Worm (Caenorhabditis elegans) whole organism, mixed stage, embryonic: ENCODE results near the gene col-19.

Experiments used
- M03D4.4 ChIP-seq: sonication (generic microtip); optimal IDR thresholded peaks from 2 replicates; lab custom pipeline; 2017; ENCODE audit warnings: mild to moderate bottlenecking, missing genetic modification characterization, missing compliant biosample characterization
- bed-3 ChIP-seq: fragments of 200-800 bp; sonication (Bioruptor generic); optimal IDR thresholded peaks from 3 replicates; lab custom pipeline; 2018; ENCODE audit warnings: mild to moderate bottlenecking, missing genetic modification characterization, moderate library complexity, missing compliant biosample characterization
- blmp-1 ChIP-seq: fragments of 150-350 bp; optimal IDR thresholded peaks from 2 replicates; lab custom pipeline; 2014; ENCODE audit warnings: missing biosample characterization, missing genetic modification characterization
- ceh-39 ChIP-seq: fragments of 150-350 bp; optimal IDR thresholded peaks from 2 replicates; lab custom pipeline; 2014; ENCODE audit warnings: missing biosample characterization, missing genetic modification characterization
- ceh-43 ChIP-seq: fragments of 200-800 bp; sonication (Bioruptor generic); optimal IDR thresholded peaks from 2 replicates; lab custom pipeline; 2018; ENCODE audit warnings: mild to moderate bottlenecking, missing genetic modification characterization, moderate library complexity, missing compliant biosample characterization
- ceh-83 ChIP-seq: fragments of 200-800 bp; sonication (Bioruptor generic); optimal IDR thresholded peaks from 2 replicates; lab custom pipeline; 2018; ENCODE audit warnings: mild to moderate bottlenecking, missing genetic modification characterization, missing compliant biosample characterization
- ces-1 ChIP-seq: fragments of 150-350 bp; optimal IDR thresholded peaks from 2 replicates; lab custom pipeline; 2014; ENCODE audit warnings: missing biosample characterization, missing genetic modification reagents, missing genetic modification characterization
- cnd-1 ChIP-seq: fragments of 200-800 bp; sonication (Bioruptor generic); optimal IDR thresholded peaks from 2 replicates; lab custom pipeline; 2018; ENCODE audit warnings: mild to moderate bottlenecking, missing genetic modification characterization, missing compliant biosample characterization
- drap-1 ChIP-seq: fragments of 200-800 bp; sonication (Bioruptor generic); optimal IDR thresholded peaks from 3 replicates; lab custom pipeline; 2018; ENCODE audit warnings: mild to moderate bottlenecking, missing genetic modification characterization, missing compliant biosample characterization
- elt-1 ChIP-seq: sonication (generic microtip); optimal IDR thresholded peaks from 2 replicates; lab custom pipeline; 2017; ENCODE audit warnings: missing genetic modification characterization, mild to moderate bottlenecking, missing compliant biosample characterization, antibody characterized with exemption, moderate library complexity, borderline replicate concordance; ENCODE audit not compliant: insufficient read depth
- elt-3 ChIP-seq: fragments of 150-350 bp; optimal IDR thresholded peaks from 2 replicates; lab custom pipeline; 2014; ENCODE audit warnings: missing biosample characterization, missing genetic modification characterization
- flh-1 ChIP-seq: fragments of 200-800 bp; sonication (Bioruptor generic); optimal IDR thresholded peaks from 2 replicates; lab custom pipeline; 2018; ENCODE audit warnings: mild to moderate bottlenecking, missing genetic modification characterization, moderate library complexity, missing compliant biosample characterization
- ham-2 ChIP-seq: fragments of 200-800 bp; sonication (Bioruptor generic); optimal IDR thresholded peaks from 2 replicates; lab custom pipeline; 2018; ENCODE audit warnings: mild to moderate bottlenecking, missing genetic modification characterization, missing compliant biosample characterization
- hlh-1 ChIP-seq: fragments of 150-350 bp; optimal IDR thresholded peaks from 2 replicates; lab custom pipeline; 2014; ENCODE audit warnings: missing biosample characterization, missing genetic modification reagents, missing genetic modification characterization
- lin-13 ChIP-seq: fragments of 150-350 bp; optimal IDR thresholded peaks from 2 replicates; lab custom pipeline; 2014; ENCODE audit warnings: missing biosample characterization, missing genetic modification characterization
- lin-32 ChIP-seq: fragments of 200-800 bp; sonication (Bioruptor generic); optimal IDR thresholded peaks from 2 replicates; lab custom pipeline; 2018; ENCODE audit warnings: mild to moderate bottlenecking, missing genetic modification characterization, missing compliant biosample characterization
- lsy-2 ChIP-seq: fragments of 150-350 bp; optimal IDR thresholded peaks from 2 replicates; lab custom pipeline; 2014; ENCODE audit warnings: missing biosample characterization, missing genetic modification characterization
- mab-5 ChIP-seq: fragments of 150-350 bp; optimal IDR thresholded peaks from 2 replicates; lab custom pipeline; 2014; ENCODE audit warnings: missing biosample characterization, missing genetic modification characterization
- mep-1 ChIP-seq: fragments of 150-350 bp; optimal IDR thresholded peaks from 2 replicates; lab custom pipeline; 2017; ENCODE audit warnings: missing biosample characterization, missing genetic modification reagents, missing genetic modification characterization, inconsistent platforms
- nhr-12 ChIP-seq: fragments of 150-350 bp; optimal IDR thresholded peaks from 2 replicates; lab custom pipeline; 2014; ENCODE audit warnings: missing biosample characterization, missing genetic modification characterization
- nhr-2 ChIP-seq: fragments of 150-350 bp; optimal IDR thresholded peaks from 2 replicates; lab custom pipeline; 2014; ENCODE audit warnings: missing biosample characterization, missing genetic modification characterization
- nhr-28 ChIP-seq: fragments of 150-350 bp; optimal IDR thresholded peaks from 2 replicates; lab custom pipeline; 2014; ENCODE audit warnings: missing biosample characterization, missing genetic modification characterization
- nhr-76 ChIP-seq: sonication (generic microtip); optimal IDR thresholded peaks from 2 replicates; lab custom pipeline; 2017; ENCODE audit warnings: missing biosample characterization, missing genetic modification characterization
- pha-4 ChIP-seq: fragments of 150-350 bp; optimal IDR thresholded peaks from 2 replicates; lab custom pipeline; 2018; ENCODE audit warnings: missing biosample characterization, missing genetic modification reagents, missing genetic modification characterization
- sem-2 ChIP-seq: fragments of 200-800 bp; sonication (Bioruptor generic); optimal IDR thresholded peaks from 2 replicates; lab custom pipeline; 2018; ENCODE audit warnings: mild to moderate bottlenecking, missing genetic modification characterization, missing compliant biosample characterization
- snpc-4 ChIP-seq: fragments of 150-350 bp; optimal IDR thresholded peaks from 2 replicates; lab custom pipeline; 2014; ENCODE audit warnings: missing biosample characterization, missing genetic modification characterization
- sptf-1 ChIP-seq: sonication (generic microtip); optimal IDR thresholded peaks from 2 replicates; lab custom pipeline; 2017; ENCODE audit warnings: mild to moderate bottlenecking, missing genetic modification characterization, moderate library complexity, missing compliant biosample characterization
- unc-120 ChIP-seq: sonication (generic microtip); optimal IDR thresholded peaks from 2 replicates; lab custom pipeline; 2017; ENCODE audit warnings: missing genetic modification characterization, missing compliant biosample characterization; ENCODE audit not compliant: poor library complexity, severe bottlenecking
- unc-39 ChIP-seq: fragments of 150-350 bp; optimal IDR thresholded peaks from 2 replicates; lab custom pipeline; 2014; ENCODE audit warnings: missing biosample characterization, missing genetic modification characterization
- unc-62 ChIP-seq: fragments of 150-350 bp; optimal IDR thresholded peaks from 2 replicates; lab custom pipeline; 2014; ENCODE audit warnings: missing biosample characterization, missing genetic modification reagents, missing genetic modification characterization
- zip-8 ChIP-seq: fragments of 150-350 bp; optimal IDR thresholded peaks from 2 replicates; lab custom pipeline; 2014; ENCODE audit warnings: missing biosample characterization, missing genetic modification characterization
- ztf-11 ChIP-seq: fragments of 150-350 bp; optimal IDR thresholded peaks from 2 replicates; lab custom pipeline; 2014; ENCODE audit warnings: missing biosample characterization, missing genetic modification characterization

col-19 gene

DNA sequence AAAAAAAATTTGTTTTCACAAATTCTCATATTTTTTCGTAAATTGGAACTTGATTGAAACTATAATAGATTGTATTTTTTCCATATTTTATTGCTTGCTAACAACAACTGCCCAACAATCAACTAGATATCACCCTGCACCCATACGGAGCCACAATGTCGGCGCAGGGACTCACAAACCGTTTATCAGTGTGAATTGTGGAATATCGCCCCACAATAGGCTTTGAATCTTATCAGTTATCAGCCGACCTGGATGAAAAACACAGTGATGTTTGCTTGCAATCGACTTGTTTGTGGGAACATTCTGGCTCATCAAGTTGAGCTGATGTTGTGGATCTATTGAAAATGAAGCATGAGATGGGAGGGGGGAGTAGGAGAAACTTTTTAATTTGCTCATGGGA is 17.5 kb downstream of the col-19 start:
- TF ChIP-seq zip-8 (tag; lab: Kevin White, UChicago) (no peak), lin-13 (no peak), pha-4 (tag; lab: Kevin White, UChicago) (no peak), lsy-2 (tag; lab: Kevin White, UChicago) (no peak), elt-3 (tag; lab: Kevin White, UChicago) (no peak), ceh-43 (no peak), flh-1 (GFP tag; lab: Kevin White, UChicago) (no peak), unc-120 (tag; lab: Kevin White, UChicago) (no peak), nhr-76 (tag; lab: Kevin White, UChicago) (no peak), elt-1 (no peak), snpc-4 (tag; lab: Kevin White, UChicago) (no peak), unc-62 (GFP tag; lab: Kevin White, UChicago) (no peak), sem-2 (GFP tag; lab: Kevin White, UChicago) (no peak)

DNA sequence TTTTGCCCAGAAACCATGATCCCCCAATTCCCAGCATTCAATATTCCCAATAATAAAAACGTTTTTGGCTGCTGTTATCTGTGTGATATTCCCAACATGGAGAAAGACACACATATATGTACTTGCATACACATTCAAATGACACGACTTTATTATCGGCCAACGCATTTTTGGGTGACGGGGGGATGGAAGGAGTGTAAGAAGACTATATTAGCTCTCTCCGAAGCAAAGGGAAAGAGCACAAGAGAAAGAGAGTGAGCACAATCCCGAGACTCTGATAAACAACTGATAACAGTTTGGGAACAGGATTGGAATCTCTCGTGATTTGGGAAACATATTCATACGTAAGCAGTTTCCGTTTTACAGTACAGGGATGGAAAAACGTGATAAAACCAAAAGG is 18.9 kb downstream of the col-19 start:
- no peak for TF ChIP-seq nhr-2
- no peak for TF ChIP-seq cnd-1 (tag; lab: Kevin White, UChicago)
- TF ChIP-seq ces-1 (GFP tag; lab: Kevin White, UChicago): no peak
- TF ChIP-seq bed-3: no peak
- no peak for TF ChIP-seq zip-8 (tag; lab: Kevin White, UChicago)
- TF ChIP-seq pha-4 (tag; lab: Kevin White, UChicago): no peak
- TF ChIP-seq unc-120 (tag; lab: Kevin White, UChicago): no peak
- no peak for TF ChIP-seq sptf-1 (tag; lab: Kevin White, UChicago)
- no peak for TF ChIP-seq elt-1
- TF ChIP-seq lsy-2 (tag; lab: Kevin White, UChicago): no peak

DNA sequence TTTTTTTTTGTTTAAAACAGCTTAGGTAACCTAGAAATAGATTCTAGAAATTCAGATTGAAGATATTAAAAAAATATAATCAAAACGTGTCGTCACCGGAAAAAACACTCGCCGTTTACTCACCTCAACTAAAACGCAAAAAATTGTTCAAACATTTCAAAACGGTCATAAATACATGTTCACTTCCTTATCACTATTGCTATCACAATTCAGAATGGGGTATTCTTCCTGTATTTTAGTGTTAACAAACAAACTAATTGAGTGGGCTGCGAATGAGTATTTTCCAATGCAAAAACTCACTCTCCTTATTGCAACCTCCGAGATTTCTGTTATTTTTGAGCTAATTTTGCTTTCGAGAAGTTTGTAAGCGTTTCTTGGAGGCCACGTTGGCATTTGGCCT is 28.3 kb downstream of the col-19 start, which contains the start of gene F52D1.2:
F52D1.2 (minus strand) TSS at position 393 of the 400 bp plus-strand sequence.
- TF ChIP-seq ceh-39 (tag; lab: Kevin White, UChicago): no peak
- TF ChIP-seq cnd-1 (tag; lab: Kevin White, UChicago): no peak
- TF ChIP-seq mab-5 (tag; lab: Kevin White, UChicago): no peak
- TF ChIP-seq lin-32: no peak
- TF ChIP-seq nhr-2: no peak
- no peak for TF ChIP-seq elt-3 (tag; lab: Kevin White, UChicago)
- TF ChIP-seq pha-4 (tag; lab: Kevin White, UChicago): no peak
- TF ChIP-seq blmp-1 (tag; lab: Kevin White, UChicago): no peak
- TF ChIP-seq lin-13: no peak
- TF ChIP-seq mep-1: no peak
- TF ChIP-seq elt-1: no peak
- no peak for TF ChIP-seq nhr-12 (tag; lab: Kevin White, UChicago)
- no peak for TF ChIP-seq ces-1 (GFP tag; lab: Kevin White, UChicago)
- no peak for TF ChIP-seq nhr-76 (tag; lab: Kevin White, UChicago)
- TF ChIP-seq ceh-83 (GFP tag; lab: Kevin White, UChicago): no peak
- no peak for TF ChIP-seq M03D4.4 (tag; lab: Kevin White, UChicago)
- no peak for TF ChIP-seq lsy-2 (tag; lab: Kevin White, UChicago)
- no peak for TF ChIP-seq nhr-28
- TF ChIP-seq unc-120 (tag; lab: Kevin White, UChicago): no peak
- TF ChIP-seq, all 35 proteins: peak for 0

ce11 chrX:457139-457802 is 35.8 kb downstream of the col-19 start, which contains the start of gene abu-12:
abu-12 (minus strand) TSS chrX:457610.
- no peak for TF ChIP-seq elt-3 (tag; lab: Kevin White, UChicago)
- peak; percentile 53 for TF ChIP-seq ham-2 (GFP tag; lab: Kevin White, UChicago)

DNA sequence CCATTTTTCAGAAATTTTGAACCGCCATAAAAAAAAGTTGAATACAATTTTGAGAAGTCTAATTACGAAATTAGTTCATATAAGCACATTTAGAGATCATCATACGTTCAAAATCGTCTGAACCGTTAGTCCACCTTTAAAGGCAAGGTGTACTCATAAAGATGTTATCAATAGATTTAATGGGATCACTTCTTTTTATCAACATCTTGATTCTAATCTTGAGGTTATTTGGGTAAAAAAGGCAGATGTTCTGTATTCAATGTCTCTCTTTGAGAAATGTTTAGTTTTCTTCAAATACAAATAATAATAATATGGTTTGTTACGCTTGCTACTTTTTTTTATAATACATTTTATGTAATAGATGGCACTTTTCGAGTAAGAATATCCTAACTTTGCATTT is 37.8 kb downstream of the col-19 start:
- TF ChIP-seq elt-1 (peak; percentile 95), lin-32 (no peak)

DNA sequence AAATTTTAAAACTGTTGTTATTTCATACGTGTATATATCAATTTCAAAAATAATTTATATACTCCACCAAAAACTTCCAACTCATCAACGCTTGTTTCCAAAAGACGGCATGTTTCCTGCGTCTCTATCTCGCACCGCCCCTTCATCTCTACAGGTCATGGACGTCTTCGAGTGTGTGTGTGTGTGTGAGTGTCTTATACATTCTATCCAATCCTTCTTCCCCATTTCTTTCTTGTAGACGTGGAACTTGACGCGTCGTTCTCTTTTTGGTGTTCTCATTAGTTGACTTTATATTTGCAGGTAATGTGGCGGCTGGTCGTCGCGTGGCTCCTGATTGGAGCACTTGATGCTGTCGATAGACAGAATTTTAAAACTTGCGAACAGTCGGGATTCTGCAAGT is 38.8 kb downstream of the col-19 start, which contains the start of gene aagr-4:
aagr-4 (plus strand) TSS at position 301 of the 400 bp plus-strand sequence.
- TF ChIP-seq snpc-4 (tag; lab: Kevin White, UChicago) (no peak), nhr-28 (no peak), lin-32 (no peak), blmp-1 (tag; lab: Kevin White, UChicago) (no peak), mep-1 (no peak), sem-2 (GFP tag; lab: Kevin White, UChicago) (no peak), hlh-1 (tag; lab: Kevin White, UChicago) (no peak), ztf-11 (tag; lab: Kevin White, UChicago) (no peak), ham-2 (GFP tag; lab: Kevin White, UChicago) (no peak), ceh-43 (no peak), drap-1 (GFP tag; lab: Kevin White, UChicago) (no peak), pha-4 (tag; lab: Kevin White, UChicago) (no peak), unc-39 (tag; lab: Kevin White, UChicago) (no peak), lin-13 (no peak), ces-1 (GFP tag; lab: Kevin White, UChicago) (no peak), mab-5 (tag; lab: Kevin White, UChicago) (no peak)
